Fruit fly (Drosophila melanogaster) Kc167 (cell line): ENCODE results near the gene Chc.

ENCODE experiments used
- Myc ChIP-seq: fragments of >200 bp; optimal IDR thresholded peaks from 2 replicates; lab custom pipeline; 2017; ENCODE audit warnings: missing external identifiers
- Sin3A ChIP-seq: fragments of >200 bp; optimal IDR thresholded peaks from 2 replicates; lab custom pipeline; 2018; ENCODE audit warnings: missing external identifiers
- h ChIP-seq: fragments of >200 bp; optimal IDR thresholded peaks from 3 replicates; lab custom pipeline; 2018; ENCODE audit warnings: missing external identifiers
- insv ChIP-seq: fragments of >200 bp; optimal IDR thresholded peaks from 3 replicates; lab custom pipeline; 2018; ENCODE audit warnings: missing external identifiers
- psq ChIP-seq: fragments of >200 bp; optimal IDR thresholded peaks from 2 replicates; lab custom pipeline; 2017; ENCODE audit warnings: missing external identifiers
- ttk ChIP-seq: sonication (Bioruptor generic); optimal IDR thresholded peaks from 2 replicates; lab custom pipeline; 2017; ENCODE audit warnings: missing external identifiers

Chc gene

dm6 chrX:15816905-15817304 is 18.4 kb downstream of the Chc start:
- no peak for TF ChIP-seq Sin3A (lab: Kevin White, UChicago)
- TF ChIP-seq ttk (lab: Kevin White, UChicago), result no peak
- no peak for TF ChIP-seq psq (lab: Kevin White, UChicago)
- TF ChIP-seq h (lab: Kevin White, UChicago), result no peak
- no peak for TF ChIP-seq Myc
- TF ChIP-seq insv (lab: Kevin White, UChicago), result no peak

dm6 chrX:15816127-15816526 is 19.2 kb downstream of the Chc start:
- TF ChIP-seq h (lab: Kevin White, UChicago) (no peak), Myc (no peak), psq (lab: Kevin White, UChicago) (no peak), Sin3A (lab: Kevin White, UChicago) (no peak), insv (lab: Kevin White, UChicago) (no peak), ttk (lab: Kevin White, UChicago) (no peak)

DNA sequence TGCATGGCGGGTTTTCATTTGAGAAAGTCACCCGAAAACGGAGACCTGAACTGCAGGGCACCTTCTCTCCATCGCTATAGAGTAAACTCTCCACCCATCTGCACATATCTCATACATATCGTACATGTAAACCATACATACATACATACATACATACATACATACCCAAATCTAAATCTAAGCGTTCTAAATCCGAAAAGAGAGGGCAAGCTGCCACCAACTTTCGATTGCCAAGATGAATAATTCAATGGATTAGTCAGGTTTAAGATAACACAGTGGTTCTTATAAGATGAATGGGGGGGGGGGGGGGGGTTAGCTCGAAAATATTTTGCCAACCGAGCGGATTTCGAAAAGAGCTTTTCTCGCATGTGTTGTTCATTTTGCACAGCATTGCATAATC is 20.8 kb downstream of the Chc start:
- no peak for TF ChIP-seq Sin3A (lab: Kevin White, UChicago)
- TF ChIP-seq ttk (lab: Kevin White, UChicago), result no peak
- no peak for TF ChIP-seq Myc
- TF ChIP-seq insv (lab: Kevin White, UChicago), result no peak
- no peak for TF ChIP-seq psq (lab: Kevin White, UChicago)
- TF ChIP-seq h (lab: Kevin White, UChicago), result no peak

- no peak for TF ChIP-seq psq (lab: Kevin White, UChicago)
- no peak for TF ChIP-seq h (lab: Kevin White, UChicago)
- no peak for TF ChIP-seq Myc
- no peak for TF ChIP-seq Sin3A (lab: Kevin White, UChicago)
These were observed 22.1 kb downstream of the Chc start for dm6 chrX:15813224-15813623.

DNA sequence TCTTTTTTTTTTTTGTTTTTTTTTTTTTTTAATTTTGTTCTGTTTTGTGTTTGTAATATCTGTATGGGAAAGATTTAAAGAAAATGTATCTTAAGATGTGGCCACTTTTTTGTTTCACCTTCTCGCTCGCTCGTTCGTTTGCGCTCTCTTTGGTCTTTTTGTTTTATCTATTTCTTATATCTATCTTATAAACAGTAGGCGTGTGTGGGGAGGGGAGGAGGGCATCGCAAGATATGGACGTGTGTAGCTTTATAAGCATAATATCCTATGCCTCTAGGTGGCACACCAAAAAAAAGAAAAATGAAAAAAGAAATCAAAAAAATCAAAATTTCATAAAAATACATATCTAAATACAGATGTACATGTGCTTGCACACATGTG is 22.7 kb downstream of the Chc start:
- no peak for TF ChIP-seq Myc
- TF ChIP-seq psq (lab: Kevin White, UChicago), result no peak
- no peak for TF ChIP-seq Sin3A (lab: Kevin White, UChicago)
- TF ChIP-seq h (lab: Kevin White, UChicago), result no peak

DNA sequence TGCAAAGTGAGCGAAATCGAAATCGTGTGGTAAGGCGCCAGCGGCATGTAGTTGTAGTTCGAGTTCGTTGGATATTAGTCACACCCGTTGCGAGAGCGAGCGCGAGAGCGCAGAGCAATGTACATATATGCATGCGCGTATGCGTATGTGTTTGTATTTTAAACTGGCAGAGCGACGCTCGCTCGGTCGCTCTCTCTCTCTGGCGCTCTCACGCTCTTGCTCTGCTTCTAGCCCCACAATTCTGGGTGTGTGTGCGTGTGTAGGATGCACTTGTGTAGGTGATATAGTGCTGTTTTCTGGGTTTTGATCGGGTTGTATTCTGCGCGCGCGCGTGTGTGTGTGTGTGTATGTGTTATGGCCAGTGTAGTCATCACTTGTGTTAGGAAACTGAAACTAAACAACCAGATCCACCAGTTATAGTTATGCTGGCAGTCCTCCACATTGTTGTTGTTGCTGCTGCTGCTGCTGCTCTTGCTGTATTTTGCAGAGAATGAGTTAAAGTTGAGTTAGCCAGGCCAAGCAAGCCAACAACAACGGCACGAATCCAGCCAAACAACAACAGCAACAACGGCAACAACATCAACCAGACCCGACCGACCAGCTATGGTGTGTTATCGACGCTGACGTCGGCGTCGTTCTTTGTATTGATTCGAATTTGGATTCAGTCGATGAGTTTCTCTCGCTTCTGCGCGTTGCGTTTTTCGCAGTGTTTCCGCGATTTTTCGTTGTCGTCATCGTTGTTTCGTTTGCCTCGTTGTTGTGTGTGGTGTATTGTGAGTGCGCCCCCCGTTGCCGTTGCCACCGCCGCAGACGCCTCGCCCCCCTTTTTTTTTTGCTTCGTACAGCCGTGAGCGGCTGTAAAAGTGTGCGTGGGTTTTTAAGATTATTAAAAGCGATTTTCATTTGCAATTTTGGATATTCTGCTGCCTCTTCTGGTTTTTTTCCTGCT is 23.4 kb downstream of the Chc start:
- TF ChIP-seq Myc (no peak), h (lab: Kevin White, UChicago) (no peak), psq (lab: Kevin White, UChicago) (no peak)

DNA sequence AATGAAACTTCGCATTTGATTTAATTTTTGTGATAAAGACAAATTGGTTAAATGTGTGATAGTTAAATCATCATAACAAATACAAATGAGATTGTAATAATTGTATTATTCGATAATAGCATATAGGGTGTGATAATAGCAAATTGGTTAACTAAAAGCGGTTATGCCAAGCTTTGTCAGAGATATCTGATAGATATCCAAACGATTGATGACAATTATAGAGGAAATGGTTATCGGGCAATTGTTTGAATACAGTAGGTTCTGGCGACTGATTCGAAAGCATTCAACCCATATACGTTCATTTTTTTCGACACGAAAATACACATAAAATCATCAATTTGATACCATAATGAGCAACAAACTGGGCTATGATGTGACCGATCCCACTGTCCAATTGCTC is 26.0 kb downstream of the Chc start, which contains the start of gene CG8509:
Gene CG8509, plus strand, starts transcription at position 301 of the 400 bp plus-strand sequence.
- TF ChIP-seq psq (lab: Kevin White, UChicago) (no peak), insv (lab: Kevin White, UChicago) (no peak), h (lab: Kevin White, UChicago) (no peak), Sin3A (lab: Kevin White, UChicago) (no peak), Myc (no peak), ttk (lab: Kevin White, UChicago) (no peak)

DNA sequence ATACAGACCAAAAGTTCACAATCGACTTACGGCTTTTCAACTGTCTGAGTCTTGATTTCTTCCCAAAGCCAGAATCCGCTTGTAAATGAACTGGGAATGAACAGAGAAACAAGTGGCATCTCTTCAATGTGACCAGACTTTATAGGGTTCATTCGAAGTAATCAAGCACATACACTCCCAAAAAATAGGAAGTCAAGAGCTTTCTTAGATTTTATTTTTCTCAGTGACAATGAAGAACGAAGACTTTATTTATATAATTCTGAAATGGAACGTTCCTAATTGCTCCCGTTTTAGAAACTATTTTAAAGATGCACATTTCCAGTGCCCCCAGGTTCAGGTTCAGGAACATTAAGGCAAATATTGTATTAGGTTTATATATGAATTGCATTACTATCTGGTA is 27.4 kb downstream of the Chc start:
- TF ChIP-seq Myc (no peak), insv (lab: Kevin White, UChicago) (no peak), Sin3A (lab: Kevin White, UChicago) (no peak), h (lab: Kevin White, UChicago) (no peak), psq (lab: Kevin White, UChicago) (no peak), ttk (lab: Kevin White, UChicago) (no peak)

DNA sequence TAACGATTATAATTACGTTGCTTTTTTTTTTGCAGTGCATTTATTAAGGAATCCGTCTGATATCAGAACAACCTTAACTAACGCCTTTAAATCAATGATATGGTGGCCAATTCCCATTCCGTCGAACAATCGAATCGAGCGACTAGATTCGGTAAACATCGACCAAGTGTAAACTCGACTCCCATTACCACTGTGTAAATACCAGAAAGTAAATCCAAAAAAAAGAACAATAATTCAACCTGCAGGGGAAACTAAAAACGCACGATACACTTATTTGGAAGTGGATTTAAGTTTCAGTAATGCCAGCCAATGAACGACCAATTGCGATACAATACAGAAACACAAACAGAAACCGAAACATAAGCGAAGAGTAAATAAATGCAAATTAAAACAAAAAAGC is 29.8 kb downstream of the Chc start:
- TF ChIP-seq ttk (lab: Kevin White, UChicago) (no peak), insv (lab: Kevin White, UChicago) (no peak), Myc (no peak), Sin3A (lab: Kevin White, UChicago) (no peak), psq (lab: Kevin White, UChicago) (no peak), h (lab: Kevin White, UChicago) (no peak)

DNA sequence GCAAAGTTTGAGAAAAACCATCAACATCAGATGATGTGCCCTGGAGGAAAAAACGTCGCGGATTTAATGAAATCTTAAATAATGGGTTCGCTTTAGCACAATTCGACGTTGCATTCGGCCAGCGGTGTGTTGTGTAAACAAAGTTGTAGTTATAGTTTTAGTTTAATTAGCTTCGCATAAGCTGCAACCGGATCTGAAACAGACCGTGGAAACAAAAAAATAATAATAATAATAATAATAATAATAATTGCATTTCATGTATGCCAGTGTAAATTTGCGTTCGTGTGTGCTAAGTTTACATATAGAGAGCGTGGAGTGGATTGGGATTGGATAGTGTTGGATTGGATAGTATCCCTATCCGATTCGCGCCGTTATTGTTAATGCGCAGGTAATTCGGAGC is 30.5 kb downstream of the Chc start:
- TF ChIP-seq h (lab: Kevin White, UChicago) (no peak), insv (lab: Kevin White, UChicago) (no peak), Sin3A (lab: Kevin White, UChicago) (no peak), psq (lab: Kevin White, UChicago) (no peak), Myc (no peak)

DNA sequence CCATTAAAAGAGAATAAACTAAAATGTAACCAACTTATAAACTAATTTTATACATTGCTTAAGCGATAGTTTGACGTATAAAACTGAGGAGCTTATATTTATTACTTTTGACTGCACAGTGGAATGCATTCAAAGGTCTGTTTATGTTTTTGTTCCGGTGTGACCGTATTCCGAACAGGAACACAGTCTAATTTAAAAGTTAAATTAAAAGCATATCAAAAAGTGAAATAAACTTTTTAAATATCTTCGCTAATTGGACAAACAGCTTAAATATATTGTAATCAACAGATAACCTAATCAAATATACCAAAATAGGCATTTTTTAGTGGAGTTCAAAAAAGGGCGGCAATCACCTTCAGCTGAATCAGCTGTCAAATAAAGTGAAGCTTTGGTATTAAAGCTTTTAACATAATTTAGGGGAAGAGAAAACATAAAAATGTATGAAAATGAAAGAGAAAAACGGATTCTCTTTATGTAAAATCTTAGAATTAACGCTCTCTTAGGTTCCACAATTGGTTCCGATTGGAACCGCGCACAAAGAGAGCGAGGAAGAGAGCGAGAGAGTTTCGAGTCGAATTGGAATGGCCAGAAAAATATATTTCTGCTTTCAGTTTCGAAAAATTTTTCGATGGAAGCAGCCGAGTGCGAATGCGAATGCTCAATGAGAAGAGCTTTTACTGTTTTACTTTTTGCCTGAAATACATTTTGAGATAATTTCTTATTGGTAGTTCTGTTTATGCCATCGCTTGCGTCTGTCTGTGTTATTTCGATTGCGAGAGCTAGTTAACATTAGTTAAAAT is 31.3 kb downstream of the Chc start, which contains the start of the genes PGRP-LE and sd:
Gene PGRP-LE, minus strand, starts transcription at position 117 of the 800 bp plus-strand sequence.
Gene sd, plus strand, starts transcription at position 607 of the 800 bp plus-strand sequence.
- TF ChIP-seq h (lab: Kevin White, UChicago), result no peak
- TF ChIP-seq Myc, result no peak
